Fruit fly (Drosophila melanogaster) whole organism, prepupa: ENCODE results near the gene CG43773.

Source experiments
- Blimp-1 ChIP-seq: fragments of 200-800 bp; sonication (Bioruptor generic); optimal IDR thresholded peaks from 3 replicates; lab custom pipeline; 2017; ENCODE audit warnings: missing biosample characterization, missing genetic modification characterization, mild to moderate bottlenecking, moderate library complexity, missing genetic modification reagents
- CG10631 ChIP-seq: fragments of 200-800 bp; sonication (Bioruptor generic); optimal IDR thresholded peaks from 2 replicates; lab custom pipeline; 2016; ENCODE audit warnings: missing biosample characterization, missing genetic modification characterization
- CG10669 ChIP-seq: fragments of 200-800 bp; sonication (Bioruptor generic); optimal IDR thresholded peaks from 3 replicates; lab custom pipeline; 2018; ENCODE audit warnings: missing biosample characterization, mild to moderate bottlenecking, missing genetic modification characterization, moderate library complexity
- CG1621 ChIP-seq: fragments of 200-800 bp; sonication (Bioruptor generic); optimal IDR thresholded peaks from 3 replicates; lab custom pipeline; 2018; ENCODE audit warnings: missing biosample characterization, mild to moderate bottlenecking, missing genetic modification characterization
- CG3032 ChIP-seq: fragments of 200-800 bp; optimal IDR thresholded peaks from 2 replicates; lab custom pipeline; 2019; ENCODE audit warnings: missing biosample characterization, mild to moderate bottlenecking, missing genetic modification characterization, moderate library complexity
- CG31627 ChIP-seq: fragments of 200-800 bp; sonication (Bioruptor generic); optimal IDR thresholded peaks from 3 replicates; lab custom pipeline; 2016; ENCODE audit warnings: missing biosample characterization, missing genetic modification characterization
- CG32006 ChIP-seq: fragments of 200-800 bp; sonication (Bioruptor generic); optimal IDR thresholded peaks from 3 replicates; lab custom pipeline; 2017; ENCODE audit warnings: missing biosample characterization, mild to moderate bottlenecking, missing genetic modification characterization
- CG34406 ChIP-seq: fragments of 200-800 bp; sonication (Bioruptor generic); optimal IDR thresholded peaks from 3 replicates; lab custom pipeline; 2016; ENCODE audit warnings: missing biosample characterization, missing genetic modification characterization
- CG3919 ChIP-seq: fragments of 200-800 bp; sonication (Bioruptor generic); optimal IDR thresholded peaks from 3 replicates; lab custom pipeline; 2016; ENCODE audit warnings: missing biosample characterization, missing genetic modification characterization
- CG4318 ChIP-seq: fragments of 200-800 bp; sonication (Bioruptor generic); optimal IDR thresholded peaks from 3 replicates; lab custom pipeline; 2017; ENCODE audit warnings: missing biosample characterization, mild to moderate bottlenecking, missing genetic modification characterization
- CG6163 ChIP-seq: fragments of 200-800 bp; sonication (Bioruptor generic); IDR thresholded peaks from 3 replicates; pipeline ENCODE4 v1.3.6; 2022; ENCODE audit warnings: missing biosample characterization, missing genetic modification characterization
- CG6792 ChIP-seq: fragments of 200-800 bp; sonication (Bioruptor generic); optimal IDR thresholded peaks from 3 replicates; lab custom pipeline; 2016; ENCODE audit warnings: missing biosample characterization, missing genetic modification characterization
- CG6808 ChIP-seq: fragments of 200-800 bp; sonication (Bioruptor generic); optimal IDR thresholded peaks from 3 replicates; lab custom pipeline; 2017; ENCODE audit warnings: missing biosample characterization, missing genetic modification characterization, mild to moderate bottlenecking, moderate library complexity, missing genetic modification reagents
- CG6854 ChIP-seq: fragments of 200-800 bp; sonication (Bioruptor generic); optimal IDR thresholded peaks from 2 replicates; lab custom pipeline; 2017; ENCODE audit warnings: missing biosample characterization, mild to moderate bottlenecking, missing genetic modification characterization
- CG7368 ChIP-seq: fragments of 200-800 bp; sonication (Bioruptor generic); optimal IDR thresholded peaks from 3 replicates; lab custom pipeline; 2016; ENCODE audit warnings: missing biosample characterization, missing genetic modification characterization
- CG8119 ChIP-seq: fragments of 200-800 bp; sonication (Bioruptor generic); IDR thresholded peaks from 3 replicates; pipeline ENCODE4 v1.3.6; 2022; ENCODE audit warnings: missing biosample characterization, missing genetic modification characterization
- CG8319 ChIP-seq: fragments of 200-800 bp; sonication (Bioruptor generic); optimal IDR thresholded peaks from 3 replicates; lab custom pipeline; 2016; ENCODE audit warnings: missing biosample characterization, missing genetic modification characterization
- CG9139 ChIP-seq: fragments of 200-800 bp; sonication (Bioruptor generic); optimal IDR thresholded peaks from 3 replicates; lab custom pipeline; 2017; ENCODE audit warnings: missing biosample characterization, mild to moderate bottlenecking, missing genetic modification characterization
- Eip75B ChIP-seq: fragments of 200-800 bp; sonication (Bioruptor generic); optimal IDR thresholded peaks from 3 replicates; lab custom pipeline; 2016; ENCODE audit warnings: missing biosample characterization, missing genetic modification characterization
- Eip78C ChIP-seq: fragments of 200-800 bp; sonication (Bioruptor generic); peaks from one replicate; lab custom pipeline; 2016; ENCODE audit warnings: missing biosample characterization, missing genetic modification characterization
- Eip93F ChIP-seq: fragments of 200-800 bp; sonication (Bioruptor generic); optimal IDR thresholded peaks from 2 replicates; lab custom pipeline; 2016; ENCODE audit warnings: missing biosample characterization, mild to moderate bottlenecking, missing genetic modification characterization
- Ets21C ChIP-seq: fragments of 200-800 bp; sonication (Bioruptor generic); optimal IDR thresholded peaks from 3 replicates; lab custom pipeline; 2016; ENCODE audit warnings: missing biosample characterization, missing genetic modification characterization
- Ets96B ChIP-seq: fragments of 200-800 bp; optimal IDR thresholded peaks from 2 replicates; lab custom pipeline; 2019; ENCODE audit warnings: missing biosample characterization, mild to moderate bottlenecking, missing genetic modification characterization, moderate library complexity
- Hr38 ChIP-seq: sonication (Bioruptor generic); optimal IDR thresholded peaks from 2 replicates; lab custom pipeline; 2016; ENCODE audit warnings: missing biosample characterization, missing genetic modification characterization
- Hr39 ChIP-seq: fragments of 200-800 bp; sonication (Bioruptor generic); optimal IDR thresholded peaks from 2 replicates; lab custom pipeline; 2016; ENCODE audit warnings: missing biosample characterization, missing genetic modification characterization
- Hr4 ChIP-seq: fragments of 200-800 bp; sonication (Bioruptor generic); optimal IDR thresholded peaks from 3 replicates; lab custom pipeline; 2016; ENCODE audit warnings: missing biosample characterization, missing genetic modification characterization
- Met ChIP-seq: fragments of 200-800 bp; sonication (Bioruptor generic); optimal IDR thresholded peaks from 3 replicates; lab custom pipeline; 2016; ENCODE audit warnings: missing biosample characterization, missing genetic modification characterization
- Sox15 ChIP-seq: fragments of 200-800 bp; sonication (Bioruptor generic); optimal IDR thresholded peaks from 3 replicates; lab custom pipeline; 2016; ENCODE audit warnings: missing biosample characterization, missing genetic modification characterization
- acj6 ChIP-seq: fragments of 200-800 bp; sonication (Bioruptor generic); optimal IDR thresholded peaks from 3 replicates; lab custom pipeline; 2016; ENCODE audit warnings: missing biosample characterization, missing genetic modification characterization
- cyc ChIP-seq: fragments of 200-800 bp; sonication (Bioruptor generic); optimal IDR thresholded peaks from 3 replicates; lab custom pipeline; 2016; ENCODE audit warnings: missing biosample characterization, missing genetic modification characterization
- dac ChIP-seq: fragments of 200-800 bp; sonication (Bioruptor generic); optimal IDR thresholded peaks from 2 replicates; lab custom pipeline; 2017; ENCODE audit warnings: missing biosample characterization, mild to moderate bottlenecking, missing genetic modification characterization
- dsx ChIP-seq: fragments of 200-800 bp; optimal IDR thresholded peaks from 3 replicates; lab custom pipeline; 2019; ENCODE audit warnings: missing biosample characterization, mild to moderate bottlenecking, missing genetic modification characterization, moderate library complexity; ENCODE audit not compliant: poor library complexity, severe bottlenecking
- eg ChIP-seq: fragments of 200-800 bp; sonication (Bioruptor generic); IDR thresholded peaks from 3 replicates; pipeline ENCODE4 v1.3.6; 2022; ENCODE audit warnings: missing biosample characterization, missing genetic modification characterization
- esn ChIP-seq: fragments of 200-800 bp; sonication (Bioruptor generic); optimal IDR thresholded peaks from 2 replicates; lab custom pipeline; 2016; ENCODE audit warnings: missing biosample characterization, mild to moderate bottlenecking, missing genetic modification characterization, moderate library complexity
- fd59A ChIP-seq: fragments of 200-800 bp; sonication (Bioruptor generic); optimal IDR thresholded peaks from 2 replicates; lab custom pipeline; 2017; ENCODE audit warnings: missing biosample characterization, mild to moderate bottlenecking, missing genetic modification characterization, missing genetic modification reagents
- fd85E ChIP-seq: fragments of 200-800 bp; sonication (Bioruptor generic); optimal IDR thresholded peaks from 3 replicates; lab custom pipeline; 2016; ENCODE audit warnings: missing biosample characterization, missing genetic modification characterization
- lz ChIP-seq: fragments of 200-800 bp; sonication (Bioruptor generic); optimal IDR thresholded peaks from 3 replicates; lab custom pipeline; 2016; ENCODE audit warnings: missing biosample characterization, missing genetic modification characterization
- net ChIP-seq: fragments of 200-800 bp; sonication (Bioruptor generic); optimal IDR thresholded peaks from 3 replicates; lab custom pipeline; 2016; ENCODE audit warnings: missing biosample characterization, missing genetic modification characterization
- pdm3 ChIP-seq: fragments of 200-800 bp; sonication (Bioruptor generic); optimal IDR thresholded peaks from 3 replicates; lab custom pipeline; 2016; ENCODE audit warnings: missing biosample characterization, missing genetic modification characterization
- spab ChIP-seq: fragments of 200-800 bp; sonication (Bioruptor generic); optimal IDR thresholded peaks from 2 replicates; lab custom pipeline; 2017; ENCODE audit warnings: missing biosample characterization, mild to moderate bottlenecking, missing genetic modification characterization, missing genetic modification reagents

CG43773 gene

dm6 chr2L:4036306-4036705 lies 28.8 kb downstream of the CG43773 start:
- TF ChIP-seq Eip93F (GFP tag; lab: Kevin White, UChicago) (no peak), CG34406 (GFP tag; lab: Kevin White, UChicago) (no peak), eg (GFP tag; lab: Robert Waterston, UW) (no peak), spab (GFP tag; lab: Kevin White, UChicago) (no peak), cyc (GFP tag; lab: Kevin White, UChicago) (no peak), CG32006 (GFP tag; lab: Kevin White, UChicago) (no peak), fd85E (GFP tag; lab: Kevin White, UChicago) (no peak), CG1621 (tag; lab: Kevin White, UChicago) (no peak), Sox15 (GFP tag; lab: Kevin White, UChicago) (no peak), CG31627 (GFP tag; lab: Kevin White, UChicago) (no peak), CG3032 (tag; lab: Kevin White, UChicago) (no peak), dac (GFP tag; lab: Kevin White, UChicago) (no peak), CG4318 (GFP tag; lab: Kevin White, UChicago) (no peak), acj6 (GFP tag; lab: Kevin White, UChicago) (no peak)
- TF ChIP-seq, all 60 proteins: peak for 0

- peak; percentile 7 for TF ChIP-seq esn (GFP tag; lab: Kevin White, UChicago)
- no peak for TF ChIP-seq eg (GFP tag; lab: Robert Waterston, UW)
- TF ChIP-seq CG8119 (GFP tag; lab: Robert Waterston, UW), result no peak
- TF ChIP-seq Eip93F (GFP tag; lab: Kevin White, UChicago), result no peak
These were observed 29.5 kb downstream of the CG43773 start for dm6 chr2L:4037015-4037414.

dm6 chr2L:4038073-4038699 lies 30.7 kb downstream of the CG43773 start:
- TF ChIP-seq Blimp-1 (GFP tag; lab: Kevin White, UChicago) (no peak), fd59A (GFP tag; lab: Kevin White, UChicago) (no peak), CG10631 (GFP tag; lab: Kevin White, UChicago) (no peak), CG6163 (GFP tag; lab: Robert Waterston, UW) (no peak), CG7368 (GFP tag; lab: Kevin White, UChicago) (no peak), Hr38 (GFP tag; lab: Kevin White, UChicago) (no peak), CG8319 (GFP tag; lab: Kevin White, UChicago) (no peak), pdm3 (GFP tag; lab: Kevin White, UChicago) (no peak), dac (GFP tag; lab: Kevin White, UChicago) (no peak), net (GFP tag; lab: Kevin White, UChicago) (no peak), Eip75B (GFP tag; lab: Kevin White, UChicago) (no peak), CG6854 (GFP tag; lab: Kevin White, UChicago) (no peak)

dm6 chr2L:4043052-4043451 lies 35.6 kb downstream of the CG43773 start:
- TF ChIP-seq CG3919 (GFP tag; lab: Kevin White, UChicago) (no peak), Hr4 (GFP tag; lab: Kevin White, UChicago) (peak; percentile 19), Met (GFP tag; lab: Kevin White, UChicago) (peak; percentile 1), Eip78C (GFP tag; lab: Kevin White, UChicago) (peak; percentile 56), CG10669 (no peak), CG32006 (GFP tag; lab: Kevin White, UChicago) (peak; percentile 22)

dm6 chr2L:4045185-4045814 lies 37.8 kb downstream of the CG43773 start:
- TF ChIP-seq cyc (GFP tag; lab: Kevin White, UChicago) (peak; percentile 36), CG31627 (GFP tag; lab: Kevin White, UChicago) (peak; percentile 38), CG6792 (peak; percentile 71), eg (GFP tag; lab: Robert Waterston, UW) (peak; percentile 66), CG10669 (peak; percentile 68), CG9139 (GFP tag; lab: Kevin White, UChicago) (peak; percentile 29), Eip75B (GFP tag; lab: Kevin White, UChicago) (peak; percentile 61), Ets21C (GFP tag; lab: Kevin White, UChicago) (peak; percentile 17), Hr39 (GFP tag; lab: Kevin White, UChicago) (peak; percentile 48), net (GFP tag; lab: Kevin White, UChicago) (peak; percentile 67), Met (GFP tag; lab: Kevin White, UChicago) (peak; percentile 32), lz (GFP tag; lab: Kevin White, UChicago) (peak; percentile 57), CG32006 (GFP tag; lab: Kevin White, UChicago) (peak; percentile 69), CG6808 (GFP tag; lab: Kevin White, UChicago) (peak; percentile 32), dsx (GFP tag; lab: Kevin White, UChicago) (peak; percentile 76), acj6 (GFP tag; lab: Kevin White, UChicago) (peak; percentile 57), Ets96B (tag; lab: Kevin White, UChicago) (peak; percentile 73), Eip78C (GFP tag; lab: Kevin White, UChicago) (peak; percentile 81)
